Worm (Caenorhabditis elegans): ENCODE results near the gene trpa-1.
A peak's percentile ranks its signal among the peaks of the same experiment; 100 is the strongest.

The trpa-1 gene

ce11 chrIV:11899358-11899757 lies 35.0 kb downstream of the trpa-1 start, which contains the start of gene nhr-43:
Gene nhr-43 (plus strand): TSS chrIV:11899590.
- TF ChIP-seq lsy-2 (tag; optimal IDR thresholded peaks at IDR 0.05) (peak in 1 of 2 experiments; percentile 42), nhr-48 (tag; optimal IDR thresholded peaks at IDR 0.05) (peak; percentile 68), hlh-11 (tag; optimal IDR thresholded peaks at IDR 0.05) (peak; percentile 52), unc-39 (tag; optimal IDR thresholded peaks at IDR 0.05) (no peak), fos-1 (tag; optimal IDR thresholded peaks at IDR 0.05) (no peak), lir-3 (tag; optimal IDR thresholded peaks at IDR 0.05) (no peak), lin-1 (GFP tag; IDR thresholded peaks at IDR 0.05) (no peak), ztf-7 (tag; optimal IDR thresholded peaks at IDR 0.05) (no peak), lin-13 (GFP tag; optimal IDR thresholded peaks at IDR 0.05) (no peak), nhr-28 (tag; optimal IDR thresholded peaks at IDR 0.05) (peak; percentile 42), nhr-102 (tag; optimal IDR thresholded peaks at IDR 0.05) (no peak), aha-1 (tag) (peak; percentile 8), tra-1 (GFP tag; IDR thresholded peaks at IDR 0.05) (0 out of 2 replicates have a peak, but pooled peaks have one; percentile 10), egl-27 (tag; optimal IDR thresholded peaks at IDR 0.05) (no peak), nhr-10 (tag; optimal IDR thresholded peaks at IDR 0.05) (peak; percentile 33), lin-29 (GFP tag; IDR thresholded peaks at IDR 0.05) (no peak), tag-97 (GFP tag; IDR thresholded peaks at IDR 0.05) (no peak)

DNA sequence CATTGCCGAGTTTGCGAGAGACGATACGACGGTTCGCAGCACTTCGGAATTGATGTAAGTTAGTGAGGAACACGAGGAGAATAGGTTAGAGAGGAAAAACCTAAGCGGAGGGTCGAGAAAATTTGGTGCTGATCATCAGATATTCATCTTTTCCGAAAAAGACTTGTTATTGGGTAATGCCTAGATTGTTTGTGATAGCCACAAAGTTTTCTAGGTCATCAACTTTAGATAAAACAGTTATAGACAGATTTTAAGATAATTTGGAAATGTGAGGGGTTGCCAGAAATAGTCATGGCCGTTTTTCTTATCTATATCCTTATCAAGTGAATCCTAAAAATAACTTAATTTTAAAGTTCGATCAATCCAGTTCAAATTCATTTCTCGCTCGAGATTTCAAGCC lies 36.1 kb downstream of the trpa-1 start:
- TF ChIP-seq ctbp-1 (GFP tag; IDR thresholded peaks at IDR 0.05) (no peak), daf-19 (GFP tag; conservative IDR thresholded peaks at IDR 0.05) (no peak), Y48G9A.11 (GFP tag; IDR thresholded peaks at IDR 0.05) (no peak), lim-7 (GFP tag; IDR thresholded peaks at IDR 0.05) (no peak), unc-62 (GFP tag; optimal IDR thresholded peaks at IDR 0.05 in 1 of 2) (peak in 1 of 2 experiments; percentile 90), unc-62 (tag; optimal IDR thresholded peaks at IDR 0.05) (no peak), ZK546.5 (tag; optimal IDR thresholded peaks at IDR 0.05) (no peak)

ce11 chrIV:11901215-11901614 lies 36.9 kb downstream of the trpa-1 start:
- TF ChIP-seq hlh-30 (tag; optimal IDR thresholded peaks at IDR 0.05; ENCODE audit: insufficient read depth) (peak; percentile 62), Y48G9A.11 (GFP tag; IDR thresholded peaks at IDR 0.05) (no peak), zag-1 (tag; optimal IDR thresholded peaks at IDR 0.05) (no peak), dmd-6 (GFP tag; IDR thresholded peaks at IDR 0.05) (peak; percentile 49; the same call in 1 of the 2 replicates), hlh-11 (tag; optimal IDR thresholded peaks at IDR 0.05) (peak; percentile 55), cey-2 (tag; optimal IDR thresholded peaks at IDR 0.05; ENCODE audit: borderline replicate concordance, insufficient read depth) (peak; percentile 54), lin-29 (GFP tag; IDR thresholded peaks at IDR 0.05) (no peak), mxl-2 (GFP tag; conservative IDR thresholded peaks at IDR 0.05) (peak; percentile 52; the same call in 1 of the 2 replicates), nhr-25 (tag; optimal IDR thresholded peaks at IDR 0.05; ENCODE audit: borderline replicate concordance, insufficient read depth) (peak; percentile 66), mdl-1 (tag; optimal IDR thresholded peaks at IDR 0.05) (peak in 1 of 2 experiments; percentile 70), mxl-3 (GFP tag; optimal IDR thresholded peaks at IDR 0.05) (peak; percentile 11), F10B5.3 (tag; optimal IDR thresholded peaks at IDR 0.05) (no peak), nhr-48 (tag; optimal IDR thresholded peaks at IDR 0.05) (peak; percentile 48), nhr-28 (tag; optimal IDR thresholded peaks at IDR 0.05) (peak; percentile 48), nhr-10 (tag; optimal IDR thresholded peaks at IDR 0.05) (peak; percentile 34), mep-1 (tag; optimal IDR thresholded peaks at IDR 0.05) (peak; percentile 9)

DNA sequence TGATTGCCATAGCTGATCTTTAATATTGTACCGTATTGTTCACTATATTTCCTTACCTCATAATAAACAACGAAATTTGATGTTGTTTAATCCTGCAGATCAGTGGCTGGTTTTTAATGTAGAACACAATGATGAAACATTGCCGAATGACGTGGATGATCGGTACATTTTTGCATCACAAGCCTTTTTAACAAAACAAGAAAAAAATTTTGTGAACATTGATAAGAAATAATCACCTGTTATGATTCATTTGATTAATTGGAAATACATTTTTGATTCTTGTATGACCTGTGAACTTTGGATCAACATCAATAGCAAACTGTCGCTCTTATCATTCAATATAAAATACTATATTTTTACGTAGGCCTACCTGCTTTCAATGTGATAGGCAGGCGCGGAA lies 38.5 kb downstream of the trpa-1 start:
- peak; percentile 33 for TF ChIP-seq hlh-30 (tag; optimal IDR thresholded peaks at IDR 0.05; ENCODE audit: insufficient read depth)
- peak; percentile 27 for TF ChIP-seq dve-1 (tag; optimal IDR thresholded peaks at IDR 0.05; ENCODE audit: insufficient read depth)
- TF ChIP-seq daf-16 (GFP tag; optimal IDR thresholded peaks at IDR 0.05), result no peak
- no peak for TF ChIP-seq daf-16 (tag; optimal IDR thresholded peaks at IDR 0.05)
- no peak for TF ChIP-seq tag-97 (GFP tag; IDR thresholded peaks at IDR 0.05)
- no peak for TF ChIP-seq dpl-1 (GFP tag; optimal IDR thresholded peaks at IDR 0.05)
- peak; percentile 34 for TF ChIP-seq mep-1 (tag; optimal IDR thresholded peaks at IDR 0.05)
- TF ChIP-seq nhr-48 (tag; optimal IDR thresholded peaks at IDR 0.05), result peak; percentile 10
- peak; percentile 24 for TF ChIP-seq hlh-11 (tag; optimal IDR thresholded peaks at IDR 0.05)
- peak; percentile 8 for TF ChIP-seq nhr-28 (tag; optimal IDR thresholded peaks at IDR 0.05)
- TF ChIP-seq Y75B8A.6 (GFP tag; IDR thresholded peaks at IDR 0.05), result no peak
- TF ChIP-seq ceh-32 (tag; optimal IDR thresholded peaks at IDR 0.05; ENCODE audit: poor library complexity), result no peak
- TF ChIP-seq aha-1 (tag), result peak; percentile 55

Measured in whole organism, L4 larva.